Worm (Caenorhabditis elegans) whole organism, early embryonic: ENCODE data around the gene srj-57.

Experiments used
- ama-1 ChIP-seq: fragments of 150-350 bp; optimal IDR thresholded peaks from 2 replicates; lab custom pipeline; 2014
- ceh-36 ChIP-seq: sonication (generic microtip); optimal IDR thresholded peaks from 2 replicates; lab custom pipeline; 2016; ENCODE audit warnings: missing genetic modification characterization, inconsistent platforms, missing compliant biosample characterization
- pes-1 ChIP-seq: fragments of 200-800 bp; sonication (Bioruptor generic); IDR thresholded peaks from 2 replicates; pipeline ENCODE4 v1.3.6; 2022; ENCODE audit warnings: missing genetic modification reagents, missing genetic modification characterization, missing compliant biosample characterization
- tbx-37 ChIP-seq: fragments of 200-800 bp; sonication (Bioruptor generic); conservative IDR thresholded peaks from 2 replicates; pipeline ENCODE4 v1.3.6; 2022; ENCODE audit warnings: missing genetic modification reagents, missing genetic modification characterization, missing compliant biosample characterization
- tra-4 ChIP-seq: sonication (generic microtip); optimal IDR thresholded peaks from 2 replicates; lab custom pipeline; 2017; ENCODE audit warnings: missing genetic modification characterization, missing compliant biosample characterization

- TF ChIP-seq tra-4, result no peak
- TF ChIP-seq ama-1 (lab: Kevin White, UChicago), result no peak
- TF ChIP-seq pes-1, result no peak
- no peak for TF ChIP-seq tbx-37 (GFP tag; lab: Robert Waterston, UW)
- TF ChIP-seq ceh-36 (tag; lab: Kevin White, UChicago), result no peak
These were observed 45.9 kb downstream of the srj-57 start for ce11 chrV:2809443-2809842.
